Fruit fly (Drosophila melanogaster) whole organism, prepupa: ENCODE data around the gene Spn88Eb.

ENCODE experiments used
- Blimp-1 ChIP-seq: fragments of 200-800 bp; sonication (Bioruptor generic); optimal IDR thresholded peaks from 3 replicates; lab custom pipeline; 2017; ENCODE audit warnings: missing biosample characterization, missing genetic modification characterization, mild to moderate bottlenecking, moderate library complexity, missing genetic modification reagents
- CG10631 ChIP-seq: fragments of 200-800 bp; sonication (Bioruptor generic); optimal IDR thresholded peaks from 2 replicates; lab custom pipeline; 2016; ENCODE audit warnings: missing biosample characterization, missing genetic modification characterization
- CG11294 ChIP-seq: fragments of 200-800 bp; sonication (Bioruptor generic); IDR thresholded peaks from 2 replicates; pipeline ENCODE4 v1.3.6; 2022; ENCODE audit warnings: missing biosample characterization, missing genetic modification characterization
- CG11762 ChIP-seq: fragments of 200-800 bp; sonication (Bioruptor generic); optimal IDR thresholded peaks from 3 replicates; lab custom pipeline; 2016; ENCODE audit warnings: missing biosample characterization, missing genetic modification characterization; ENCODE audit not compliant: insufficient read depth
- CG11902 ChIP-seq: fragments of 200-800 bp; sonication (Bioruptor generic); optimal IDR thresholded peaks from 3 replicates; lab custom pipeline; 2016; ENCODE audit warnings: missing biosample characterization, missing genetic modification characterization
- CG1621 ChIP-seq: fragments of 200-800 bp; sonication (Bioruptor generic); optimal IDR thresholded peaks from 3 replicates; lab custom pipeline; 2018; ENCODE audit warnings: missing biosample characterization, mild to moderate bottlenecking, missing genetic modification characterization
- CG16779 ChIP-seq: fragments of 200-800 bp; sonication (Bioruptor generic); optimal IDR thresholded peaks from 3 replicates; lab custom pipeline; 2017; ENCODE audit warnings: missing biosample characterization, mild to moderate bottlenecking, missing genetic modification characterization
- CG3032 ChIP-seq: fragments of 200-800 bp; optimal IDR thresholded peaks from 2 replicates; lab custom pipeline; 2019; ENCODE audit warnings: missing biosample characterization, mild to moderate bottlenecking, missing genetic modification characterization, moderate library complexity
- CG31627 ChIP-seq: fragments of 200-800 bp; sonication (Bioruptor generic); optimal IDR thresholded peaks from 3 replicates; lab custom pipeline; 2016; ENCODE audit warnings: missing biosample characterization, missing genetic modification characterization
- CG32006 ChIP-seq: fragments of 200-800 bp; sonication (Bioruptor generic); optimal IDR thresholded peaks from 3 replicates; lab custom pipeline; 2017; ENCODE audit warnings: missing biosample characterization, mild to moderate bottlenecking, missing genetic modification characterization
- CG4318 ChIP-seq: fragments of 200-800 bp; sonication (Bioruptor generic); optimal IDR thresholded peaks from 3 replicates; lab custom pipeline; 2017; ENCODE audit warnings: missing biosample characterization, mild to moderate bottlenecking, missing genetic modification characterization
- CG6163 ChIP-seq: fragments of 200-800 bp; sonication (Bioruptor generic); IDR thresholded peaks from 3 replicates; pipeline ENCODE4 v1.3.6; 2022; ENCODE audit warnings: missing biosample characterization, missing genetic modification characterization
- CG6792 ChIP-seq: fragments of 200-800 bp; sonication (Bioruptor generic); optimal IDR thresholded peaks from 3 replicates; lab custom pipeline; 2016; ENCODE audit warnings: missing biosample characterization, missing genetic modification characterization
- CG6808 ChIP-seq: fragments of 200-800 bp; sonication (Bioruptor generic); optimal IDR thresholded peaks from 3 replicates; lab custom pipeline; 2017; ENCODE audit warnings: missing biosample characterization, missing genetic modification characterization, mild to moderate bottlenecking, moderate library complexity, missing genetic modification reagents
- CG6854 ChIP-seq: fragments of 200-800 bp; sonication (Bioruptor generic); optimal IDR thresholded peaks from 2 replicates; lab custom pipeline; 2017; ENCODE audit warnings: missing biosample characterization, mild to moderate bottlenecking, missing genetic modification characterization
- CG7368 ChIP-seq: fragments of 200-800 bp; sonication (Bioruptor generic); optimal IDR thresholded peaks from 3 replicates; lab custom pipeline; 2016; ENCODE audit warnings: missing biosample characterization, missing genetic modification characterization
- CG8119 ChIP-seq: fragments of 200-800 bp; sonication (Bioruptor generic); IDR thresholded peaks from 3 replicates; pipeline ENCODE4 v1.3.6; 2022; ENCODE audit warnings: missing biosample characterization, missing genetic modification characterization
- CG8319 ChIP-seq: fragments of 200-800 bp; sonication (Bioruptor generic); optimal IDR thresholded peaks from 3 replicates; lab custom pipeline; 2016; ENCODE audit warnings: missing biosample characterization, missing genetic modification characterization
- CG8632 ChIP-seq: fragments of 200-800 bp; sonication (Bioruptor generic); optimal IDR thresholded peaks from 3 replicates; lab custom pipeline; 2016; ENCODE audit warnings: missing biosample characterization, missing genetic modification characterization
- Eip75B ChIP-seq: fragments of 200-800 bp; sonication (Bioruptor generic); optimal IDR thresholded peaks from 3 replicates; lab custom pipeline; 2016; ENCODE audit warnings: missing biosample characterization, missing genetic modification characterization
- Eip78C ChIP-seq: fragments of 200-800 bp; sonication (Bioruptor generic); peaks from one replicate; lab custom pipeline; 2016; ENCODE audit warnings: missing biosample characterization, missing genetic modification characterization
- Eip93F ChIP-seq: fragments of 200-800 bp; sonication (Bioruptor generic); optimal IDR thresholded peaks from 2 replicates; lab custom pipeline; 2016; ENCODE audit warnings: missing biosample characterization, mild to moderate bottlenecking, missing genetic modification characterization
- Ets96B ChIP-seq: fragments of 200-800 bp; optimal IDR thresholded peaks from 2 replicates; lab custom pipeline; 2019; ENCODE audit warnings: missing biosample characterization, mild to moderate bottlenecking, missing genetic modification characterization, moderate library complexity
- Gug ChIP-seq: fragments of 200-800 bp; sonication (Bioruptor generic); IDR thresholded peaks from 2 replicates; pipeline ENCODE4 v1.3.6; 2022; ENCODE audit warnings: missing biosample characterization, missing genetic modification characterization
- Hr38 ChIP-seq: sonication (Bioruptor generic); optimal IDR thresholded peaks from 2 replicates; lab custom pipeline; 2016; ENCODE audit warnings: missing biosample characterization, missing genetic modification characterization
- Hr39 ChIP-seq: fragments of 200-800 bp; sonication (Bioruptor generic); optimal IDR thresholded peaks from 2 replicates; lab custom pipeline; 2016; ENCODE audit warnings: missing biosample characterization, missing genetic modification characterization
- Hr4 ChIP-seq: fragments of 200-800 bp; sonication (Bioruptor generic); optimal IDR thresholded peaks from 3 replicates; lab custom pipeline; 2016; ENCODE audit warnings: missing biosample characterization, missing genetic modification characterization
- Lpt ChIP-seq: fragments of 200-800 bp; sonication (Bioruptor generic); optimal IDR thresholded peaks from 3 replicates; lab custom pipeline; 2016; ENCODE audit warnings: missing biosample characterization, missing genetic modification characterization
- Met ChIP-seq: fragments of 200-800 bp; sonication (Bioruptor generic); optimal IDR thresholded peaks from 3 replicates; lab custom pipeline; 2016; ENCODE audit warnings: missing biosample characterization, missing genetic modification characterization
- OdsH ChIP-seq: fragments of 200-800 bp; sonication (Bioruptor generic); optimal IDR thresholded peaks from 3 replicates; lab custom pipeline; 2016; ENCODE audit warnings: missing biosample characterization, missing genetic modification characterization
- Smox ChIP-seq: fragments of 200-800 bp; sonication (Bioruptor generic); optimal IDR thresholded peaks from 3 replicates; lab custom pipeline; 2016; ENCODE audit warnings: missing biosample characterization, missing genetic modification characterization
- Sox102F ChIP-seq: fragments of 200-800 bp; sonication (Bioruptor generic); optimal IDR thresholded peaks from 2 replicates; lab custom pipeline; 2016; ENCODE audit warnings: missing biosample characterization, mild to moderate bottlenecking, missing genetic modification characterization
- acj6 ChIP-seq: fragments of 200-800 bp; sonication (Bioruptor generic); optimal IDR thresholded peaks from 3 replicates; lab custom pipeline; 2016; ENCODE audit warnings: missing biosample characterization, missing genetic modification characterization
- cyc ChIP-seq: fragments of 200-800 bp; sonication (Bioruptor generic); optimal IDR thresholded peaks from 3 replicates; lab custom pipeline; 2016; ENCODE audit warnings: missing biosample characterization, missing genetic modification characterization
- dac ChIP-seq: fragments of 200-800 bp; sonication (Bioruptor generic); optimal IDR thresholded peaks from 2 replicates; lab custom pipeline; 2017; ENCODE audit warnings: missing biosample characterization, mild to moderate bottlenecking, missing genetic modification characterization
- dsx ChIP-seq: fragments of 200-800 bp; optimal IDR thresholded peaks from 3 replicates; lab custom pipeline; 2019; ENCODE audit warnings: missing biosample characterization, mild to moderate bottlenecking, missing genetic modification characterization, moderate library complexity; ENCODE audit not compliant: poor library complexity, severe bottlenecking
- eg ChIP-seq: fragments of 200-800 bp; sonication (Bioruptor generic); IDR thresholded peaks from 3 replicates; pipeline ENCODE4 v1.3.6; 2022; ENCODE audit warnings: missing biosample characterization, missing genetic modification characterization
- fd59A ChIP-seq: fragments of 200-800 bp; sonication (Bioruptor generic); optimal IDR thresholded peaks from 2 replicates; lab custom pipeline; 2017; ENCODE audit warnings: missing biosample characterization, mild to moderate bottlenecking, missing genetic modification characterization, missing genetic modification reagents
- fd85E ChIP-seq: fragments of 200-800 bp; sonication (Bioruptor generic); optimal IDR thresholded peaks from 3 replicates; lab custom pipeline; 2016; ENCODE audit warnings: missing biosample characterization, missing genetic modification characterization
- fkh ChIP-seq: fragments of 200-800 bp; sonication (Bioruptor generic); optimal IDR thresholded peaks from 3 replicates; lab custom pipeline; 2017; ENCODE audit warnings: missing biosample characterization, mild to moderate bottlenecking, missing genetic modification characterization, moderate library complexity
- lz ChIP-seq: fragments of 200-800 bp; sonication (Bioruptor generic); optimal IDR thresholded peaks from 3 replicates; lab custom pipeline; 2016; ENCODE audit warnings: missing biosample characterization, missing genetic modification characterization
- net ChIP-seq: fragments of 200-800 bp; sonication (Bioruptor generic); optimal IDR thresholded peaks from 3 replicates; lab custom pipeline; 2016; ENCODE audit warnings: missing biosample characterization, missing genetic modification characterization
- pdm3 ChIP-seq: fragments of 200-800 bp; sonication (Bioruptor generic); optimal IDR thresholded peaks from 3 replicates; lab custom pipeline; 2016; ENCODE audit warnings: missing biosample characterization, missing genetic modification characterization
- salr ChIP-seq, 2 experiments: fragments of 200-800 bp; sonication (Bioruptor generic); optimal IDR thresholded peaks; 3 replicates each; lab custom pipeline; 2016 to 2018; ENCODE audit warnings: missing biosample characterization in 2 of 2, missing genetic modification characterization in 2 of 2, mild to moderate bottlenecking in 1 of 2
- spab ChIP-seq: fragments of 200-800 bp; sonication (Bioruptor generic); optimal IDR thresholded peaks from 2 replicates; lab custom pipeline; 2017; ENCODE audit warnings: missing biosample characterization, mild to moderate bottlenecking, missing genetic modification characterization, missing genetic modification reagents
- ss ChIP-seq, 2 experiments: fragments of 200-800 bp; sonication (Bioruptor generic); optimal IDR thresholded peaks; 2 replicates in 1 of 2; 3 replicates in 1 of 2; lab custom pipeline; 2017 to 2018; ENCODE audit warnings: mild to moderate bottlenecking in 2 of 2, missing biosample characterization in 2 of 2, missing genetic modification characterization in 2 of 2, moderate library complexity in 1 of 2
- svp ChIP-seq: fragments of 200-800 bp; sonication (Bioruptor generic); peaks from one replicate; lab custom pipeline; 2016; ENCODE audit warnings: missing biosample characterization, missing genetic modification characterization
- topi ChIP-seq: fragments of 200-800 bp; sonication (Bioruptor generic); optimal IDR thresholded peaks from 3 replicates; lab custom pipeline; 2016; ENCODE audit warnings: missing biosample characterization, missing genetic modification characterization
- vri ChIP-seq: fragments of 200-800 bp; sonication (Bioruptor generic); optimal IDR thresholded peaks from 3 replicates; lab custom pipeline; 2016; ENCODE audit warnings: missing biosample characterization, mild to moderate bottlenecking, missing genetic modification characterization

Gene Spn88Eb

dm6 chr3R:15196134-15197034 lies 12.2 kb downstream of the Spn88Eb start, which contains the start of the genes Kpc1 and CG42542:
Gene Kpc1, minus strand, starts transcription at chr3R:15196210.
Gene CG42542, plus strand, starts transcription at chr3R:15196598.
- peak; percentile 31 for TF ChIP-seq CG8319 (GFP tag; lab: Kevin White, UChicago)
- peak; percentile 71 for TF ChIP-seq cyc (GFP tag; lab: Kevin White, UChicago)
- TF ChIP-seq lz (GFP tag; lab: Kevin White, UChicago): peak; percentile 84
- TF ChIP-seq ss (GFP tag; optimal IDR thresholded peaks at IDR 0.05; lab: Kevin White, UChicago): peak in 1 of 2 experiments; percentile 32
- peak; percentile 72 for TF ChIP-seq CG32006 (GFP tag; lab: Kevin White, UChicago)
- peak; percentile 59 for TF ChIP-seq vri
- TF ChIP-seq svp (GFP tag; lab: Kevin White, UChicago): peak; percentile 96
- peak; percentile 32 for TF ChIP-seq Eip93F
- TF ChIP-seq CG11902 (GFP tag; lab: Kevin White, UChicago): peak; percentile 42
- TF ChIP-seq CG1621 (tag; lab: Kevin White, UChicago): peak; percentile 3
- peak; percentile 59 for TF ChIP-seq Eip78C (GFP tag; lab: Kevin White, UChicago)
- TF ChIP-seq salr (GFP tag; optimal IDR thresholded peaks at IDR 0.05; lab: Kevin White, UChicago): peak; percentile 36 to 53
- TF ChIP-seq fd85E (GFP tag; lab: Kevin White, UChicago): no peak
- peak; percentile 54 for TF ChIP-seq OdsH (GFP tag; lab: Kevin White, UChicago)
- peak; percentile 47 for TF ChIP-seq Lpt (GFP tag; lab: Kevin White, UChicago)
- TF ChIP-seq Eip75B (GFP tag; lab: Kevin White, UChicago): peak; percentile 67
- TF ChIP-seq Blimp-1 (GFP tag; lab: Kevin White, UChicago): peak; percentile 86
- TF ChIP-seq CG8632: peak; percentile 62
- no peak for TF ChIP-seq CG3032 (tag; lab: Kevin White, UChicago)
- TF ChIP-seq Ets96B (tag; lab: Kevin White, UChicago): peak; percentile 45
- peak; percentile 25 for TF ChIP-seq CG11762
- peak; percentile 80 for TF ChIP-seq CG31627 (GFP tag; lab: Kevin White, UChicago)
- TF ChIP-seq CG7368 (GFP tag; lab: Kevin White, UChicago): peak; percentile 52
- TF ChIP-seq CG4318 (GFP tag; lab: Kevin White, UChicago): no peak
- peak; percentile 13; the same call in 1 of the 2 replicates for TF ChIP-seq Gug (GFP tag; lab: Robert Waterston, UW)
- TF ChIP-seq spab: no peak
- peak; percentile 75 for TF ChIP-seq CG10631 (GFP tag; lab: Kevin White, UChicago)
- peak; percentile 78 for TF ChIP-seq Smox (GFP tag; lab: Kevin White, UChicago)
- TF ChIP-seq topi (GFP tag; lab: Kevin White, UChicago): peak; percentile 74
- TF ChIP-seq CG16779 (tag; lab: Kevin White, UChicago): no peak
- peak; percentile 62 for TF ChIP-seq fkh (GFP tag; lab: Kevin White, UChicago)
- TF ChIP-seq CG6163: peak; percentile 29; the same call in 1 of the 3 replicates
- TF ChIP-seq Hr38 (GFP tag; lab: Kevin White, UChicago): no peak
- peak; percentile 65; the same call in 2 of the 3 replicates for TF ChIP-seq eg
- TF ChIP-seq dac (GFP tag; lab: Kevin White, UChicago): no peak
- no peak for TF ChIP-seq CG11294 (GFP tag; lab: Robert Waterston, UW)
- TF ChIP-seq acj6 (GFP tag; lab: Kevin White, UChicago): peak; percentile 79
- peak; percentile 81 for TF ChIP-seq Hr4 (GFP tag; lab: Kevin White, UChicago)
- peak; percentile 53; the same call in 1 of the 3 replicates for TF ChIP-seq CG8119
- TF ChIP-seq pdm3 (GFP tag; lab: Kevin White, UChicago): peak; percentile 83
- no peak for TF ChIP-seq dsx (GFP tag; lab: Kevin White, UChicago)
- no peak for TF ChIP-seq CG6854 (GFP tag; lab: Kevin White, UChicago)
- TF ChIP-seq Hr39 (GFP tag; lab: Kevin White, UChicago): peak; percentile 81
- TF ChIP-seq CG6808 (GFP tag; lab: Kevin White, UChicago): peak; percentile 2
- peak; percentile 69 for TF ChIP-seq Sox102F (GFP tag; lab: Kevin White, UChicago)
- TF ChIP-seq Met (GFP tag; lab: Kevin White, UChicago): peak; percentile 81
- TF ChIP-seq fd59A (GFP tag; lab: Kevin White, UChicago): peak; percentile 52
- TF ChIP-seq net (GFP tag; lab: Kevin White, UChicago): peak; percentile 54
- TF ChIP-seq CG6792: peak; percentile 69
